Fruit fly (Drosophila melanogaster) whole organism, adult: ENCODE measurements around the gene CG11760.

Experiments
- CG11617 ChIP-seq: fragments of 200-800 bp; sonication (Bioruptor generic); optimal IDR thresholded peaks from 2 replicates; lab custom pipeline; 2017; ENCODE audit warnings: mild to moderate bottlenecking, missing biosample characterization, missing genetic modification reagents, missing genetic modification characterization
- CG12768 ChIP-seq: fragments of 200-800 bp; sonication (Bioruptor generic); optimal IDR thresholded peaks from 2 replicates; lab custom pipeline; 2017; ENCODE audit warnings: missing biosample characterization, missing genetic modification characterization, mild to moderate bottlenecking, moderate library complexity, missing genetic modification reagents
- CG14711 ChIP-seq: fragments of 200-800 bp; sonication (Bioruptor generic); optimal IDR thresholded peaks from 2 replicates; lab custom pipeline; 2018; ENCODE audit warnings: missing biosample characterization, mild to moderate bottlenecking, missing genetic modification characterization, moderate library complexity
- CG1620 ChIP-seq: fragments of 200-800 bp; sonication (Bioruptor generic); optimal IDR thresholded peaks from 2 replicates; lab custom pipeline; 2016; ENCODE audit warnings: missing biosample characterization, missing genetic modification characterization
- CG33017 ChIP-seq: fragments of 200-800 bp; sonication (Bioruptor generic); optimal IDR thresholded peaks from 2 replicates; lab custom pipeline; 2018; ENCODE audit warnings: missing biosample characterization, mild to moderate bottlenecking, missing genetic modification characterization, moderate library complexity
- CG5204 ChIP-seq: fragments of 200-800 bp; sonication (Bioruptor generic); optimal IDR thresholded peaks from 2 replicates; lab custom pipeline; 2016; ENCODE audit warnings: missing biosample characterization, missing genetic modification characterization
- CG7045 ChIP-seq: fragments of 200-800 bp; sonication (Bioruptor generic); optimal IDR thresholded peaks from 2 replicates; lab custom pipeline; 2017; ENCODE audit warnings: missing biosample characterization, mild to moderate bottlenecking, missing genetic modification characterization
- CG7101 ChIP-seq: fragments of 200-800 bp; sonication (Bioruptor generic); optimal IDR thresholded peaks from 2 replicates; lab custom pipeline; 2018; ENCODE audit warnings: missing biosample characterization, mild to moderate bottlenecking, missing genetic modification characterization, moderate library complexity
- Clk ChIP-seq: fragments of 200-800 bp; sonication (Bioruptor generic); optimal IDR thresholded peaks from 2 replicates; lab custom pipeline; 2017; ENCODE audit warnings: missing biosample characterization, missing genetic modification characterization
- Crg-1 ChIP-seq: fragments of 200-800 bp; sonication (Bioruptor generic); optimal IDR thresholded peaks from 2 replicates; lab custom pipeline; 2016; ENCODE audit warnings: missing biosample characterization, missing genetic modification characterization
- Hr96 ChIP-seq: fragments of 200-800 bp; sonication (Bioruptor generic); optimal IDR thresholded peaks from 2 replicates; lab custom pipeline; 2016; ENCODE audit warnings: missing biosample characterization, missing genetic modification characterization
- Mnt ChIP-seq: fragments of 200-800 bp; sonication (Bioruptor generic); optimal IDR thresholded peaks from 2 replicates; lab custom pipeline; 2016; ENCODE audit warnings: missing biosample characterization, mild to moderate bottlenecking, missing genetic modification characterization
- bab1 ChIP-seq: fragments of 200-800 bp; sonication (Bioruptor generic); optimal IDR thresholded peaks from 3 replicates; lab custom pipeline; 2019; ENCODE audit warnings: missing biosample characterization, mild to moderate bottlenecking, missing genetic modification characterization, moderate library complexity
- cic ChIP-seq: fragments of 200-800 bp; sonication (Bioruptor generic); optimal IDR thresholded peaks from 2 replicates; lab custom pipeline; 2017; ENCODE audit warnings: missing biosample characterization, mild to moderate bottlenecking, missing genetic modification characterization, moderate library complexity
- cnc ChIP-seq, 2 experiments: fragments of >200 bp; optimal IDR thresholded peaks; 2 replicates each; lab custom pipeline; 2017
- kay ChIP-seq: fragments of 200-800 bp; sonication (Bioruptor generic); peaks from one replicate; lab custom pipeline; 2016; ENCODE audit warnings: missing biosample characterization, missing genetic modification characterization, borderline replicate concordance
- ovo ChIP-seq: fragments of 200-800 bp; sonication (Bioruptor generic); optimal IDR thresholded peaks from 2 replicates; lab custom pipeline; 2016; ENCODE audit warnings: missing biosample characterization, missing genetic modification characterization
- pad ChIP-seq: fragments of 200-800 bp; sonication (Bioruptor generic); optimal IDR thresholded peaks from 3 replicates; lab custom pipeline; 2017; ENCODE audit warnings: missing biosample characterization, missing genetic modification characterization, mild to moderate bottlenecking, moderate library complexity, missing genetic modification reagents
- tj ChIP-seq: fragments of 200-800 bp; sonication (Bioruptor generic); optimal IDR thresholded peaks from 3 replicates; lab custom pipeline; 2017; ENCODE audit warnings: missing biosample characterization, mild to moderate bottlenecking, missing genetic modification characterization, moderate library complexity
- toe ChIP-seq: fragments of 200-800 bp; sonication (Bioruptor generic); optimal IDR thresholded peaks from 2 replicates; lab custom pipeline; 2016; ENCODE audit warnings: missing biosample characterization, missing genetic modification characterization

CG11760 gene

dm6 chr3R:8740118-8740517, 21.1 kb downstream of the CG11760 start:
- TF ChIP-seq kay = peak; percentile 55
- TF ChIP-seq Hr96 = no peak

dm6 chr3R:8741248-8741647, 22.2 kb downstream of the CG11760 start:
- TF ChIP-seq Clk (GFP tag; lab: Kevin White, UChicago) (no peak), CG7101 (tag; lab: Kevin White, UChicago) (no peak)

dm6 chr3R:8741941-8742340, 22.9 kb downstream of the CG11760 start:
- no peak for TF ChIP-seq pad (GFP tag; lab: Kevin White, UChicago)
- no peak for TF ChIP-seq tj (GFP tag; lab: Kevin White, UChicago)
- no peak for TF ChIP-seq Hr96
- no peak for TF ChIP-seq ovo (GFP tag; lab: Kevin White, UChicago)
- TF ChIP-seq CG14711 (tag; lab: Kevin White, UChicago) = no peak

dm6 chr3R:8742661-8743060, 23.7 kb downstream of the CG11760 start:
- no peak for TF ChIP-seq CG12768 (GFP tag; lab: Kevin White, UChicago)
- no peak for TF ChIP-seq cic (GFP tag; lab: Kevin White, UChicago)
- TF ChIP-seq kay = no peak
- TF ChIP-seq Mnt = no peak
- no peak for TF ChIP-seq Crg-1 (GFP tag; lab: Kevin White, UChicago)
- TF ChIP-seq CG1620 = no peak
- TF ChIP-seq cnc (optimal IDR thresholded peaks at IDR 0.05; lab: Kevin White, UChicago) = no peak
- TF ChIP-seq CG5204 (GFP tag; lab: Kevin White, UChicago) = no peak
- no peak for TF ChIP-seq toe
- TF ChIP-seq CG7045 (GFP tag; lab: Kevin White, UChicago) = no peak
- no peak for TF ChIP-seq Clk (GFP tag; lab: Kevin White, UChicago)
- TF ChIP-seq CG14711 (tag; lab: Kevin White, UChicago) = no peak
- TF ChIP-seq bab1 = no peak
- no peak for TF ChIP-seq Hr96
- TF ChIP-seq pad (GFP tag; lab: Kevin White, UChicago) = no peak
- no peak for TF ChIP-seq CG11617 (GFP tag; lab: Kevin White, UChicago)
- TF ChIP-seq CG33017 (tag; lab: Kevin White, UChicago) = no peak
- no peak for TF ChIP-seq CG7101 (tag; lab: Kevin White, UChicago)
- no peak for TF ChIP-seq ovo (GFP tag; lab: Kevin White, UChicago)

- no peak for TF ChIP-seq pad (GFP tag; lab: Kevin White, UChicago)
- no peak for TF ChIP-seq cic (GFP tag; lab: Kevin White, UChicago)
- TF ChIP-seq Crg-1 (GFP tag; lab: Kevin White, UChicago) = no peak
- no peak for TF ChIP-seq CG11617 (GFP tag; lab: Kevin White, UChicago)
- no peak for TF ChIP-seq toe
- TF ChIP-seq Hr96 = peak; percentile 20
- TF ChIP-seq cnc (optimal IDR thresholded peaks at IDR 0.05; lab: Kevin White, UChicago) = no peak
- no peak for TF ChIP-seq ovo (GFP tag; lab: Kevin White, UChicago)
- TF ChIP-seq CG33017 (tag; lab: Kevin White, UChicago) = no peak
- no peak for TF ChIP-seq kay
- peak; percentile 66 for TF ChIP-seq bab1
- no peak for TF ChIP-seq tj (GFP tag; lab: Kevin White, UChicago)
- peak; percentile 22 for TF ChIP-seq CG12768 (GFP tag; lab: Kevin White, UChicago)
- TF ChIP-seq CG14711 (tag; lab: Kevin White, UChicago) = no peak
- peak; percentile 3 for TF ChIP-seq Mnt
- TF ChIP-seq CG5204 (GFP tag; lab: Kevin White, UChicago) = no peak
- no peak for TF ChIP-seq CG7045 (GFP tag; lab: Kevin White, UChicago)
- peak; percentile 22 for TF ChIP-seq CG7101 (tag; lab: Kevin White, UChicago)
- no peak for TF ChIP-seq Clk (GFP tag; lab: Kevin White, UChicago)
- no peak for TF ChIP-seq CG1620
Measured at dm6 chr3R:8744198-8744597, 25.2 kb downstream of the CG11760 start.

dm6 chr3R:8746354-8746753, 27.4 kb downstream of the CG11760 start:
- TF ChIP-seq Clk (GFP tag; lab: Kevin White, UChicago) = no peak
- peak; percentile 47 for TF ChIP-seq ovo (GFP tag; lab: Kevin White, UChicago)
- peak; percentile 63 for TF ChIP-seq CG33017 (tag; lab: Kevin White, UChicago)
- TF ChIP-seq CG14711 (tag; lab: Kevin White, UChicago) = peak; percentile 54
- no peak for TF ChIP-seq toe
- TF ChIP-seq pad (GFP tag; lab: Kevin White, UChicago) = no peak
- TF ChIP-seq CG5204 (GFP tag; lab: Kevin White, UChicago) = peak; percentile 38
- peak; percentile 34 for TF ChIP-seq CG7101 (tag; lab: Kevin White, UChicago)
- no peak for TF ChIP-seq cnc (optimal IDR thresholded peaks at IDR 0.05; lab: Kevin White, UChicago)
- peak; percentile 73 for TF ChIP-seq bab1

dm6 chr3R:8747134-8747870, 28.3 kb downstream of the CG11760 start, which contains the start of the genes CG9801 and Nasp:
CG9801 (minus strand) TSS chr3R:8747675.
Nasp (plus strand) TSS chr3R:8747798.
- no peak for TF ChIP-seq kay
- no peak for TF ChIP-seq tj (GFP tag; lab: Kevin White, UChicago)
- TF ChIP-seq CG1620 = peak; percentile 28
- TF ChIP-seq Clk (GFP tag; lab: Kevin White, UChicago) = no peak
- no peak for TF ChIP-seq CG7045 (GFP tag; lab: Kevin White, UChicago)
- TF ChIP-seq ovo (GFP tag; lab: Kevin White, UChicago) = no peak
- TF ChIP-seq CG12768 (GFP tag; lab: Kevin White, UChicago) = peak; percentile 38
- no peak for TF ChIP-seq toe
- peak; percentile 42 for TF ChIP-seq Crg-1 (GFP tag; lab: Kevin White, UChicago)
- no peak for TF ChIP-seq CG5204 (GFP tag; lab: Kevin White, UChicago)
- peak; percentile 30 for TF ChIP-seq CG7101 (tag; lab: Kevin White, UChicago)
- TF ChIP-seq CG14711 (tag; lab: Kevin White, UChicago) = peak; percentile 9
- peak; percentile 57 for TF ChIP-seq bab1
- TF ChIP-seq CG33017 (tag; lab: Kevin White, UChicago) = no peak
- TF ChIP-seq cnc (optimal IDR thresholded peaks at IDR 0.05; lab: Kevin White, UChicago) = no peak
- TF ChIP-seq Hr96 = no peak
- no peak for TF ChIP-seq cic (GFP tag; lab: Kevin White, UChicago)
- TF ChIP-seq CG11617 (GFP tag; lab: Kevin White, UChicago) = no peak
- peak; percentile 19 for TF ChIP-seq Mnt
- TF ChIP-seq pad (GFP tag; lab: Kevin White, UChicago) = peak; percentile 18
